Fruit fly (Drosophila melanogaster) Kc167 (cell line): ENCODE results near the gene porin.

Experiments used
- Myc ChIP-seq: fragments of >200 bp; optimal IDR thresholded peaks from 2 replicates; lab custom pipeline; 2017; ENCODE audit warnings: missing external identifiers
- h ChIP-seq: fragments of >200 bp; optimal IDR thresholded peaks from 3 replicates; lab custom pipeline; 2018; ENCODE audit warnings: missing external identifiers
- insv ChIP-seq: fragments of >200 bp; optimal IDR thresholded peaks from 3 replicates; lab custom pipeline; 2018; ENCODE audit warnings: missing external identifiers
- psq ChIP-seq: fragments of >200 bp; optimal IDR thresholded peaks from 2 replicates; lab custom pipeline; 2017; ENCODE audit warnings: missing external identifiers
- ttk ChIP-seq: sonication (Bioruptor generic); optimal IDR thresholded peaks from 2 replicates; lab custom pipeline; 2017; ENCODE audit warnings: missing external identifiers

dm6 chr2L:10851336-10851862 lies 751 bp upstream of the porin start:
- TF ChIP-seq h (lab: Kevin White, UChicago) (no peak), ttk (no peak), Myc (no peak), psq (lab: Kevin White, UChicago) (no peak), insv (lab: Kevin White, UChicago) (no peak)
